Worm (Caenorhabditis elegans) whole organism, L3 larva: ENCODE measurements around the gene mpst-7.

Experiments used
- jun-1 ChIP-seq: fragments of 150-350 bp; optimal IDR thresholded peaks from 2 replicates; lab custom pipeline; 2014; ENCODE audit warnings: missing biosample characterization, missing genetic modification reagents, missing genetic modification characterization
- unc-39 ChIP-seq: sonication (generic microtip); optimal IDR thresholded peaks from 4 replicates; lab custom pipeline; 2017; ENCODE audit warnings: missing biosample characterization, missing genetic modification characterization
- unc-62 ChIP-seq: fragments of 150-350 bp; sonication (generic microtip); optimal IDR thresholded peaks from 4 replicates; lab custom pipeline; 2014; ENCODE audit warnings: missing biosample characterization, missing genetic modification reagents, missing genetic modification characterization
- zag-1 ChIP-seq: fragments of 150-350 bp; optimal IDR thresholded peaks from 2 replicates; lab custom pipeline; 2014; ENCODE audit warnings: missing biosample characterization, missing genetic modification characterization
- ztf-11 ChIP-seq: fragments of 150-350 bp; optimal IDR thresholded peaks from 2 replicates; lab custom pipeline; 2014; ENCODE audit warnings: missing biosample characterization, missing genetic modification characterization

DNA sequence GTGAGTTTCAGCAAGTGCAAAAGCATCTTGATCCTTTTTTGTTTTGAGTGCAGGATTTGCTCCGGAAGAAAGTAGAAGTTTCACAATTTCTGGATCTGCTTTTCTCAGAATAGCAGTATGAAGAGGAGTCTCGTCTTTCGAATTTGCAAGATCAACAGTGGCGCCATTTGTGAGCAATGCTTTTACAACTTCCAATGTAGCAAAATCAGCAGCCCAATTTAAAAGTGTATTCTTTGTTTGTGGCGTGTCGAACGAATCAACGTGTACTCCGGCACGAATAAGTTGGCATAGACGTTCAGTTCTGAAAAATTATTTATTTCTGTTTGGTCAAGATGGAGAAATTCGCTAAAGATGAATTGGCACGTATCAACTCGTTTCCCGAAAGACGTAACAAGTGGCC is 11.3 kb downstream of the mpst-7 start, which contains the start of gene T16G1.13:
- TF ChIP-seq unc-39 (tag; lab: Kevin White, UChicago) = no peak
- no peak for TF ChIP-seq ztf-11 (tag; lab: Kevin White, UChicago)
- no peak for TF ChIP-seq zag-1 (tag; lab: Kevin White, UChicago)
- TF ChIP-seq unc-62 (GFP tag; lab: Kevin White, UChicago) = no peak
- no peak for TF ChIP-seq jun-1 (tag; lab: Kevin White, UChicago)
